Fruit fly (Drosophila melanogaster): ENCODE measurements around the gene pths.

The pths gene

DNA sequence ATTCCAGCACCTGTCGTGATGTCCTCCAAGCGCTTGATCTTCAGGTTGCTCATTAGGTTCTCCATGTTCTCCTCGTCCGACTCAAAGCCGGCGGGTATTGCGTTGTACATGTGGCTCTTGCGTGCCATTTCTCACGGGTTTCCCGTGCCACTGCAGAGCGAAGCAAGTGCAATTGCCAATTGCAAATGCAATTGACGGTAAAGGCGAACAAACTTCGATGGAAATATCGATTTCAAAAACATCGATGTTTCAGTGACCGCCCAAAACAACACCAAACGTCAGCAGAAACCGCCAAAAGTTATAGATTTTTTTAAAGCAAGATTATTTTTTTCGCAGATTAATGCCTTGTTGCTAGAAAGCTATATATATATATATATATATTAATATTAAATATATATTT, 19.8 kb downstream of the pths start, which contains the start of gene Nbr (continued):
- TF ChIP-seq onecut (GFP tag; IDR thresholded peaks at IDR 0.05) (no peak), fd96Cb (tag; optimal IDR thresholded peaks at IDR 0.05) (no peak), Xrp1 (GFP tag; IDR thresholded peaks at IDR 0.05) (no peak), slbo (GFP tag; IDR thresholded peaks at IDR 0.05) (peak; percentile 54), Ada2b (GFP tag; IDR thresholded peaks at IDR 0.05) (no peak), knrl (GFP tag; IDR thresholded peaks at IDR 0.05; ENCODE audit: partially characterized antibody) (peak; percentile 33; the same call in 2 of the 3 replicates), CG18764 (GFP tag; optimal IDR thresholded peaks at IDR 0.05) (no peak), MBD-R2 (GFP tag; IDR thresholded peaks at IDR 0.05) (peak; percentile 71), Opbp (GFP tag; IDR thresholded peaks at IDR 0.05; ENCODE audit: partially characterized antibody) (peak; percentile 31; the same call in 1 of the 3 replicates), CG11456 (GFP tag; IDR thresholded peaks at IDR 0.05) (peak; percentile 16; the same call in 1 of the 3 replicates), pita (GFP tag; optimal IDR thresholded peaks at IDR 0.05) (no peak), Sox102F (GFP tag; optimal IDR thresholded peaks at IDR 0.05) (no peak), Med (GFP tag) (peak; percentile 72), sna (GFP tag; IDR thresholded peaks at IDR 0.05; ENCODE audit: partially characterized antibody) (peak; percentile 54), Blimp-1 (GFP tag; optimal IDR thresholded peaks at IDR 0.05) (no peak), CG15479 (GFP tag; optimal IDR thresholded peaks at IDR 0.05) (no peak), CG3995 (GFP tag; optimal IDR thresholded peaks at IDR 0.05) (no peak), slp2 (GFP tag; optimal IDR thresholded peaks at IDR 0.05) (no peak), CG1529 (GFP tag; optimal IDR thresholded peaks at IDR 0.05) (no peak), BEAF-32 (GFP tag; optimal IDR thresholded peaks at IDR 0.05) (peak; percentile 54), Oli (tag; optimal IDR thresholded peaks at IDR 0.05) (no peak), sob (GFP tag; IDR thresholded peaks at IDR 0.05) (peak; percentile 11; the same call in 1 of the 2 replicates), eve (GFP tag; optimal IDR thresholded peaks at IDR 0.05) (no peak), ro (GFP tag; IDR thresholded peaks at IDR 0.05) (no peak), CG8765 (GFP tag; IDR thresholded peaks at IDR 0.05) (no peak), Stat92E (GFP tag; optimal IDR thresholded peaks at IDR 0.05) (no peak), CG31224 (GFP tag; IDR thresholded peaks at IDR 0.05) (no peak), unpg (GFP tag; optimal IDR thresholded peaks at IDR 0.05) (no peak), scrt (GFP tag; optimal IDR thresholded peaks at IDR 0.05) (no peak), CG4617 (GFP tag; optimal IDR thresholded peaks at IDR 0.05; ENCODE audit: borderline replicate concordance) (peak; percentile 27), CG6175 (GFP tag; IDR thresholded peaks at IDR 0.05) (no peak), gfzf (GFP tag; optimal IDR thresholded peaks at IDR 0.05) (no peak), dm (GFP tag; optimal IDR thresholded peaks at IDR 0.05) (no peak), CG7357 (GFP tag; IDR thresholded peaks at IDR 0.05) (no peak), CG6791 (GFP tag; IDR thresholded peaks at IDR 0.05; ENCODE audit: partially characterized antibody) (0 out of 3 replicates have a peak, but pooled peaks have one; percentile 35), ap (GFP tag; IDR thresholded peaks at IDR 0.05) (no peak), kah (GFP tag; optimal IDR thresholded peaks at IDR 0.05) (no peak), CG6813 (GFP tag; optimal IDR thresholded peaks at IDR 0.05) (no peak), CG13123 (GFP tag; optimal IDR thresholded peaks at IDR 0.05) (no peak), CG6683 (GFP tag; optimal IDR thresholded peaks at IDR 0.05) (no peak), CG10959 (GFP tag; IDR thresholded peaks at IDR 0.05) (no peak), CG17829 (tag; optimal IDR thresholded peaks at IDR 0.05) (no peak), CG10267 (tag; optimal IDR thresholded peaks at IDR 0.05) (no peak), B-H2 (GFP tag; optimal IDR thresholded peaks at IDR 0.05) (no peak), chinmo (GFP tag; IDR thresholded peaks at IDR 0.05; ENCODE audit: partially characterized antibody) (peak; percentile 76; the same call in 1 of the 4 replicates), chm (GFP tag; IDR thresholded peaks at IDR 0.05) (no peak), Usf (GFP tag; optimal IDR thresholded peaks at IDR 0.05) (no peak), Jarid2 (GFP tag; optimal IDR thresholded peaks at IDR 0.05) (no peak), CG9797 (GFP tag; optimal IDR thresholded peaks at IDR 0.05) (no peak), pho (GFP tag; optimal IDR thresholded peaks at IDR 0.05) (no peak)
